Worm (Caenorhabditis elegans) whole organism, late embryonic: ENCODE data around the gene srx-137.

ENCODE experiments used
- C08G9.2 ChIP-seq: sonication (generic microtip); optimal IDR thresholded peaks from 2 replicates; lab custom pipeline; 2016; ENCODE audit warnings: mild to moderate bottlenecking, missing genetic modification characterization, moderate library complexity, missing compliant biosample characterization
- C38D4.7 ChIP-seq: fragments of 200-800 bp; sonication (Bioruptor generic); optimal IDR thresholded peaks from 2 replicates; lab custom pipeline; 2018; ENCODE audit warnings: mild to moderate bottlenecking, missing genetic modification characterization, moderate library complexity, missing compliant biosample characterization
- F13H6.1 ChIP-seq: sonication (generic microtip); optimal IDR thresholded peaks from 2 replicates; lab custom pipeline; 2016; ENCODE audit warnings: missing genetic modification characterization, missing compliant biosample characterization
- K09A11.1 ChIP-seq: sonication (generic microtip); optimal IDR thresholded peaks from 2 replicates; lab custom pipeline; 2017; ENCODE audit warnings: antibody characterized with exemption, mild to moderate bottlenecking, missing genetic modification characterization, missing compliant biosample characterization; ENCODE audit not compliant: insufficient read depth
- T23F11.4 ChIP-seq: fragments of 200-800 bp; sonication (Bioruptor generic); optimal IDR thresholded peaks from 2 replicates; lab custom pipeline; 2018; ENCODE audit warnings: mild to moderate bottlenecking, missing genetic modification characterization, missing compliant biosample characterization
- ama-1 ChIP-seq: fragments of 150-350 bp; optimal IDR thresholded peaks from 2 replicates; lab custom pipeline; 2014
- ceh-14 ChIP-seq: sonication (generic microtip); optimal IDR thresholded peaks from 2 replicates; lab custom pipeline; 2016; ENCODE audit warnings: missing genotype, missing genetic modification characterization, missing compliant biosample characterization
- ceh-19 ChIP-seq: fragments of 200-800 bp; sonication (Bioruptor generic); optimal IDR thresholded peaks from 2 replicates; lab custom pipeline; 2018; ENCODE audit warnings: mild to moderate bottlenecking, missing genetic modification characterization, missing compliant biosample characterization
- ceh-2 ChIP-seq: sonication (generic microtip); optimal IDR thresholded peaks from 2 replicates; lab custom pipeline; 2016; ENCODE audit warnings: missing genotype, missing genetic modification characterization, missing compliant biosample characterization
- ceh-22 ChIP-seq: sonication (generic microtip); optimal IDR thresholded peaks from 2 replicates; lab custom pipeline; 2017; ENCODE audit warnings: missing biosample characterization, missing genetic modification characterization
- ceh-24 ChIP-seq: sonication (generic microtip); optimal IDR thresholded peaks from 2 replicates; lab custom pipeline; 2016; ENCODE audit warnings: mild to moderate bottlenecking, missing genetic modification characterization, missing compliant biosample characterization
- ceh-31 ChIP-seq: sonication (generic microtip); optimal IDR thresholded peaks from 2 replicates; lab custom pipeline; 2016; ENCODE audit warnings: missing genetic modification characterization, missing compliant biosample characterization
- ceh-34 ChIP-seq: sonication (generic microtip); optimal IDR thresholded peaks from 2 replicates; lab custom pipeline; 2016; ENCODE audit warnings: mild to moderate bottlenecking, missing genetic modification characterization, missing compliant biosample characterization
- ceh-48 ChIP-seq: sonication (generic microtip); optimal IDR thresholded peaks from 2 replicates; lab custom pipeline; 2016; ENCODE audit warnings: missing genetic modification characterization, inconsistent platforms, missing compliant biosample characterization
- ceh-6 ChIP-seq: fragments of 200-800 bp; sonication (Bioruptor generic); optimal IDR thresholded peaks from 2 replicates; lab custom pipeline; 2018; ENCODE audit warnings: mild to moderate bottlenecking, missing genetic modification characterization, missing compliant biosample characterization
- dve-1 ChIP-seq: sonication (generic microtip); optimal IDR thresholded peaks from 2 replicates; lab custom pipeline; 2017; ENCODE audit warnings: antibody characterized with exemption, mild to moderate bottlenecking, missing genetic modification characterization, missing compliant biosample characterization
- ets-4 ChIP-seq: sonication (generic microtip); optimal IDR thresholded peaks from 2 replicates; lab custom pipeline; 2016; ENCODE audit warnings: missing genetic modification characterization, missing compliant biosample characterization
- eyg-1 ChIP-seq: sonication (generic microtip); optimal IDR thresholded peaks from 2 replicates; lab custom pipeline; 2016; ENCODE audit warnings: missing genotype, missing genetic modification characterization, missing compliant biosample characterization
- gmeb-2 ChIP-seq: sonication (generic microtip); optimal IDR thresholded peaks from 2 replicates; lab custom pipeline; 2016; ENCODE audit warnings: missing genetic modification characterization, inconsistent platforms, missing compliant biosample characterization
- hlh-15 ChIP-seq: sonication (generic microtip); optimal IDR thresholded peaks from 2 replicates; lab custom pipeline; 2016; ENCODE audit warnings: missing genetic modification characterization, missing compliant biosample characterization
- hlh-30 ChIP-seq: sonication (generic microtip); optimal IDR thresholded peaks from 2 replicates; lab custom pipeline; 2017; ENCODE audit warnings: antibody characterized with exemption, missing genetic modification characterization, missing compliant biosample characterization; ENCODE audit not compliant: insufficient read depth
- hlh-6 ChIP-seq: sonication (generic microtip); optimal IDR thresholded peaks from 2 replicates; lab custom pipeline; 2016; ENCODE audit warnings: missing genotype, missing genetic modification characterization, missing compliant biosample characterization
- nfya-1 ChIP-seq: sonication (generic microtip); optimal IDR thresholded peaks from 2 replicates; lab custom pipeline; 2017; ENCODE audit warnings: missing genetic modification characterization, mild to moderate bottlenecking, missing compliant biosample characterization, antibody characterized with exemption, moderate library complexity
- pag-3 ChIP-seq: sonication (generic microtip); optimal IDR thresholded peaks from 2 replicates; lab custom pipeline; 2016; ENCODE audit warnings: missing compliant biosample characterization, missing genetic modification characterization, borderline replicate concordance
- pat-9 ChIP-seq: fragments of 200-800 bp; sonication (Bioruptor generic); optimal IDR thresholded peaks from 2 replicates; lab custom pipeline; 2018; ENCODE audit warnings: mild to moderate bottlenecking, missing genetic modification characterization, moderate library complexity, missing compliant biosample characterization
- pha-2 ChIP-seq: sonication (generic microtip); optimal IDR thresholded peaks from 2 replicates; lab custom pipeline; 2017; ENCODE audit warnings: mild to moderate bottlenecking, missing genetic modification characterization, missing compliant biosample characterization
- pha-4 ChIP-seq: fragments of 150-350 bp; optimal IDR thresholded peaks from 2 replicates; lab custom pipeline; 2018; ENCODE audit warnings: missing biosample characterization, missing genetic modification reagents, missing genetic modification characterization
- pqm-1 ChIP-seq: sonication (generic microtip); optimal IDR thresholded peaks from 2 replicates; lab custom pipeline; 2016; ENCODE audit warnings: missing genetic modification characterization, missing compliant biosample characterization
- ref-2 ChIP-seq: sonication (generic microtip); optimal IDR thresholded peaks from 2 replicates; lab custom pipeline; 2016; ENCODE audit warnings: missing genetic modification characterization, missing compliant biosample characterization
- rnt-1 ChIP-seq: sonication (generic microtip); optimal IDR thresholded peaks from 2 replicates; lab custom pipeline; 2016; ENCODE audit warnings: missing genetic modification characterization, missing compliant biosample characterization
- syd-9 ChIP-seq: sonication (generic microtip); optimal IDR thresholded peaks from 2 replicates; lab custom pipeline; 2016; ENCODE audit warnings: mild to moderate bottlenecking, missing genetic modification characterization, moderate library complexity, missing compliant biosample characterization
- tbx-7 ChIP-seq: sonication (generic microtip); optimal IDR thresholded peaks from 2 replicates; lab custom pipeline; 2016; ENCODE audit warnings: missing genotype, missing genetic modification characterization, missing compliant biosample characterization
- unc-55 ChIP-seq: sonication (generic microtip); optimal IDR thresholded peaks from 2 replicates; lab custom pipeline; 2017; ENCODE audit warnings: missing biosample characterization, missing genetic modification reagents, missing genetic modification characterization
- unc-86 ChIP-seq: sonication (generic microtip); optimal IDR thresholded peaks from 2 replicates; lab custom pipeline; 2016; ENCODE audit warnings: missing genetic modification characterization, missing compliant biosample characterization
- zip-5 ChIP-seq: sonication (generic microtip); optimal IDR thresholded peaks from 2 replicates; lab custom pipeline; 2016; ENCODE audit warnings: missing genetic modification characterization, missing compliant biosample characterization
- ztf-16 ChIP-seq: sonication (generic microtip); optimal IDR thresholded peaks from 2 replicates; lab custom pipeline; 2017; ENCODE audit warnings: missing genetic modification characterization, missing compliant biosample characterization

Gene srx-137

ce11 chrV:13862505-13862904 lies at the start of gene srx-137:
TSS of gene srx-137 (plus strand) at chrV:13862805.
- TF ChIP-seq F13H6.1 (tag; lab: Kevin White, UChicago), result no peak
- TF ChIP-seq pha-4 (tag; lab: Kevin White, UChicago), result no peak
- no peak for TF ChIP-seq rnt-1 (tag; lab: Kevin White, UChicago)
- TF ChIP-seq pat-9, result no peak
- no peak for TF ChIP-seq ceh-48
- no peak for TF ChIP-seq dve-1 (tag; lab: Kevin White, UChicago)
- TF ChIP-seq hlh-30 (tag; lab: Kevin White, UChicago), result no peak
- TF ChIP-seq gmeb-2, result no peak
- no peak for TF ChIP-seq tbx-7 (tag; lab: Kevin White, UChicago)
- no peak for TF ChIP-seq eyg-1 (tag; lab: Kevin White, UChicago)

DNA sequence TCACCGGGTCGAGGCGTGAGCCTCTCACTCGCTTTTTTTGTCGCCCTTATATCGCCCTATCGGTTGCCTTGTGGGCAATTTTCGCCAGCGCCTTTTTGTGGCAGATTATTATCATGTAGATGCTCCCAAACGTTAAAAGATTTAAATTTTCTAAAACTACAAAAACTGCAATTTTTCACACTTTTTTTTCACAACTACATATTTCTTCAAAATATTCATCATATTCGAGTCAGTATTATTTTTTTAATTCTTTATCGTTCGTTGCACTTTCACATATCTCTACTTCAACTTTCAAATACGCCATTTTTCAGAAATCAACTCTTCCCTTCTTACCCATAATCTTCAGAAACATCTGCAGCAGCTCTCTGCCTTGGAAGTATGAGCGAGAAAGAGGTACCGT lies 49.7 kb upstream of the srx-137 start, which contains the start of gene ceh-24:
Gene ceh-24, plus strand, starts transcription at position 301 of the 400 bp plus-strand sequence.
- TF ChIP-seq unc-86 (tag; lab: Kevin White, UChicago) (no peak), T23F11.4 (GFP tag; lab: Kevin White, UChicago) (no peak), ceh-24 (tag; lab: Kevin White, UChicago) (no peak), C08G9.2 (tag; lab: Kevin White, UChicago) (no peak), nfya-1 (no peak), hlh-15 (tag; lab: Kevin White, UChicago) (no peak), ceh-31 (tag; lab: Kevin White, UChicago) (no peak), ceh-14 (no peak), ceh-2 (tag; lab: Kevin White, UChicago) (no peak), dve-1 (tag; lab: Kevin White, UChicago) (no peak), zip-5 (tag; lab: Kevin White, UChicago) (no peak), pqm-1 (tag; lab: Kevin White, UChicago) (no peak), unc-55 (GFP tag; lab: Kevin White, UChicago) (no peak), hlh-6 (tag; lab: Kevin White, UChicago) (no peak), ama-1 (no peak), ceh-22 (tag; lab: Kevin White, UChicago) (no peak), ref-2 (no peak)
- TF ChIP-seq, all 69 proteins: peak for 0

ce11 chrV:13816877-13817276 lies 45.7 kb upstream of the srx-137 start, which contains the start of gene F55B12.2:
TSS of gene F55B12.2 (minus strand) at chrV:13816977.
- TF ChIP-seq ceh-6 (GFP tag; lab: Kevin White, UChicago), result no peak
- no peak for TF ChIP-seq ceh-22 (tag; lab: Kevin White, UChicago)
- no peak for TF ChIP-seq pqm-1 (tag; lab: Kevin White, UChicago)
- no peak for TF ChIP-seq syd-9 (tag; lab: Kevin White, UChicago)
- no peak for TF ChIP-seq ceh-19 (GFP tag; lab: Kevin White, UChicago)
- no peak for TF ChIP-seq ceh-24 (tag; lab: Kevin White, UChicago)
- TF ChIP-seq pha-2 (tag; lab: Kevin White, UChicago), result no peak
- no peak for TF ChIP-seq tbx-7 (tag; lab: Kevin White, UChicago)
- no peak for TF ChIP-seq C38D4.7 (GFP tag; lab: Kevin White, UChicago)
- no peak for TF ChIP-seq ceh-34 (tag; lab: Kevin White, UChicago)
- TF ChIP-seq hlh-6 (tag; lab: Kevin White, UChicago), result no peak
- TF ChIP-seq pag-3 (tag; lab: Kevin White, UChicago), result no peak
- no peak for TF ChIP-seq zip-5 (tag; lab: Kevin White, UChicago)
- TF ChIP-seq ets-4 (tag; lab: Kevin White, UChicago), result no peak
- no peak for TF ChIP-seq ztf-16 (tag; lab: Kevin White, UChicago)
- TF ChIP-seq K09A11.1 (tag; lab: Kevin White, UChicago), result no peak
